Worm (Caenorhabditis elegans) whole organism, late embryonic: Measurements from ENCODE around the gene srj-22.
A peak's percentile ranks its signal among the peaks of the same experiment; 100 is the strongest.

Experiments used
- C38D4.7 ChIP-seq: fragments of 200-800 bp; sonication (Bioruptor generic); optimal IDR thresholded peaks from 2 replicates; lab custom pipeline; 2018; ENCODE audit warnings: mild to moderate bottlenecking, missing genetic modification characterization, moderate library complexity, missing compliant biosample characterization
- F13H6.1 ChIP-seq: sonication (generic microtip); optimal IDR thresholded peaks from 2 replicates; lab custom pipeline; 2016; ENCODE audit warnings: missing genetic modification characterization, missing compliant biosample characterization
- K02D7.2 ChIP-seq: sonication (generic microtip); optimal IDR thresholded peaks from 2 replicates; lab custom pipeline; 2017; ENCODE audit warnings: mild to moderate bottlenecking, missing genetic modification characterization, missing compliant biosample characterization
- ahr-1 ChIP-seq: sonication (generic microtip); optimal IDR thresholded peaks from 2 replicates; lab custom pipeline; 2016; ENCODE audit warnings: missing genetic modification characterization, missing compliant biosample characterization
- ceh-18 ChIP-seq: sonication (generic microtip); optimal IDR thresholded peaks from 2 replicates; lab custom pipeline; 2016; ENCODE audit warnings: missing genetic modification characterization, missing compliant biosample characterization
- ceh-22 ChIP-seq: sonication (generic microtip); optimal IDR thresholded peaks from 2 replicates; lab custom pipeline; 2017; ENCODE audit warnings: missing biosample characterization, missing genetic modification characterization
- ceh-31 ChIP-seq: sonication (generic microtip); optimal IDR thresholded peaks from 2 replicates; lab custom pipeline; 2016; ENCODE audit warnings: missing genetic modification characterization, missing compliant biosample characterization
- ceh-45 ChIP-seq: fragments of 200-800 bp; sonication (Bioruptor generic); IDR thresholded peaks from 2 replicates; pipeline ENCODE4 v1.3.6; 2022; ENCODE audit warnings: missing genetic modification reagents, missing genetic modification characterization, missing compliant biosample characterization
- ceh-9 ChIP-seq: sonication (generic microtip); optimal IDR thresholded peaks from 2 replicates; lab custom pipeline; 2016; ENCODE audit warnings: mild to moderate bottlenecking, missing genetic modification characterization, inconsistent platforms, missing compliant biosample characterization
- che-1 ChIP-seq: sonication (generic microtip); optimal IDR thresholded peaks from 2 replicates; lab custom pipeline; 2016; ENCODE audit warnings: mild to moderate bottlenecking, missing genetic modification characterization, missing compliant biosample characterization
- dmd-4 ChIP-seq: sonication (generic microtip); optimal IDR thresholded peaks from 2 replicates; lab custom pipeline; 2016; ENCODE audit warnings: borderline replicate concordance, missing genetic modification characterization, missing compliant biosample characterization
- dve-1 ChIP-seq: sonication (generic microtip); optimal IDR thresholded peaks from 2 replicates; lab custom pipeline; 2017; ENCODE audit warnings: antibody characterized with exemption, mild to moderate bottlenecking, missing genetic modification characterization, missing compliant biosample characterization
- elt-2 ChIP-seq: sonication (generic microtip); optimal IDR thresholded peaks from 2 replicates; lab custom pipeline; 2016; ENCODE audit warnings: missing genetic modification reagents, missing genetic modification characterization, missing compliant biosample characterization
- ets-4 ChIP-seq: sonication (generic microtip); optimal IDR thresholded peaks from 2 replicates; lab custom pipeline; 2016; ENCODE audit warnings: missing genetic modification characterization, missing compliant biosample characterization
- eyg-1 ChIP-seq: sonication (generic microtip); optimal IDR thresholded peaks from 2 replicates; lab custom pipeline; 2016; ENCODE audit warnings: missing genotype, missing genetic modification characterization, missing compliant biosample characterization
- fkh-10 ChIP-seq: fragments of 150-350 bp; optimal IDR thresholded peaks from 2 replicates; lab custom pipeline; 2014; ENCODE audit warnings: missing biosample characterization, missing genetic modification reagents, missing genetic modification characterization
- fkh-6 ChIP-seq: sonication (generic microtip); optimal IDR thresholded peaks from 2 replicates; lab custom pipeline; 2016; ENCODE audit warnings: missing genetic modification characterization, missing compliant biosample characterization
- hlh-15 ChIP-seq: sonication (generic microtip); optimal IDR thresholded peaks from 2 replicates; lab custom pipeline; 2016; ENCODE audit warnings: missing genetic modification characterization, missing compliant biosample characterization
- hlh-30 ChIP-seq: sonication (generic microtip); optimal IDR thresholded peaks from 2 replicates; lab custom pipeline; 2017; ENCODE audit warnings: antibody characterized with exemption, missing genetic modification characterization, missing compliant biosample characterization; ENCODE audit not compliant: insufficient read depth
- hlh-6 ChIP-seq: sonication (generic microtip); optimal IDR thresholded peaks from 2 replicates; lab custom pipeline; 2016; ENCODE audit warnings: missing genotype, missing genetic modification characterization, missing compliant biosample characterization
- hlh-8 ChIP-seq: sonication (generic microtip); optimal IDR thresholded peaks from 2 replicates; lab custom pipeline; 2016; ENCODE audit warnings: missing genotype, missing genetic modification characterization, missing compliant biosample characterization
- lim-6 ChIP-seq: sonication (generic microtip); optimal IDR thresholded peaks from 2 replicates; lab custom pipeline; 2016; ENCODE audit warnings: missing genetic modification characterization, missing compliant biosample characterization
- madf-2 ChIP-seq: sonication (generic microtip); optimal IDR thresholded peaks from 2 replicates; lab custom pipeline; 2017; ENCODE audit warnings: missing genetic modification characterization, missing compliant biosample characterization
- nfya-1 ChIP-seq: sonication (generic microtip); optimal IDR thresholded peaks from 2 replicates; lab custom pipeline; 2017; ENCODE audit warnings: missing genetic modification characterization, mild to moderate bottlenecking, missing compliant biosample characterization, antibody characterized with exemption, moderate library complexity
- odd-2 ChIP-seq: sonication (generic microtip); optimal IDR thresholded peaks from 2 replicates; lab custom pipeline; 2017; ENCODE audit warnings: antibody characterized with exemption, mild to moderate bottlenecking, missing genetic modification characterization, missing compliant biosample characterization
- pag-3 ChIP-seq: sonication (generic microtip); optimal IDR thresholded peaks from 2 replicates; lab custom pipeline; 2016; ENCODE audit warnings: missing compliant biosample characterization, missing genetic modification characterization, borderline replicate concordance
- pat-9 ChIP-seq: fragments of 200-800 bp; sonication (Bioruptor generic); optimal IDR thresholded peaks from 2 replicates; lab custom pipeline; 2018; ENCODE audit warnings: mild to moderate bottlenecking, missing genetic modification characterization, moderate library complexity, missing compliant biosample characterization
- pax-1 ChIP-seq: fragments of 150-350 bp; optimal IDR thresholded peaks from 2 replicates; lab custom pipeline; 2014; ENCODE audit warnings: missing biosample characterization, missing genetic modification characterization
- pha-2 ChIP-seq: sonication (generic microtip); optimal IDR thresholded peaks from 2 replicates; lab custom pipeline; 2017; ENCODE audit warnings: mild to moderate bottlenecking, missing genetic modification characterization, missing compliant biosample characterization
- ref-2 ChIP-seq: sonication (generic microtip); optimal IDR thresholded peaks from 2 replicates; lab custom pipeline; 2016; ENCODE audit warnings: missing genetic modification characterization, missing compliant biosample characterization
- rnt-1 ChIP-seq: sonication (generic microtip); optimal IDR thresholded peaks from 2 replicates; lab custom pipeline; 2016; ENCODE audit warnings: missing genetic modification characterization, missing compliant biosample characterization
- sox-2 ChIP-seq: fragments of 200-800 bp; sonication (Bioruptor generic); IDR thresholded peaks from 2 replicates; pipeline ENCODE4 v1.3.6; 2022; ENCODE audit warnings: missing genetic modification reagents, missing genetic modification characterization, missing compliant biosample characterization
- sox-4 ChIP-seq: sonication (generic microtip); optimal IDR thresholded peaks from 2 replicates; lab custom pipeline; 2017; ENCODE audit warnings: mild to moderate bottlenecking, missing genetic modification characterization, inconsistent platforms, missing compliant biosample characterization
- unc-3 ChIP-seq, 2 experiments: fragments of 200-800 bp in 1 of 2; sonication (Bioruptor generic) in 1 of 2; sonication (generic microtip) in 1 of 2; conservative IDR thresholded peaks in 1 of 2; optimal IDR thresholded peaks in 1 of 2; 2 replicates each; pipeline versions ENCODE4 v1.3.6 to Lab custom; 2016 to 2022; ENCODE audit warnings: missing compliant biosample characterization in 2 of 2, missing genetic modification characterization in 2 of 2, missing genetic modification reagents in 1 of 2
- unc-42 ChIP-seq: sonication (generic microtip); optimal IDR thresholded peaks from 2 replicates; lab custom pipeline; 2016; ENCODE audit warnings: missing genotype, missing genetic modification characterization, missing compliant biosample characterization
- ztf-16 ChIP-seq: sonication (generic microtip); optimal IDR thresholded peaks from 2 replicates; lab custom pipeline; 2017; ENCODE audit warnings: missing genetic modification characterization, missing compliant biosample characterization

The srj-22 gene

ce11 chrV:10743649-10744048 is at the start of gene srj-22:
srj-22 (minus strand) TSS chrV:10743749.
- TF ChIP-seq sox-4 (tag; lab: Kevin White, UChicago) (no peak), K02D7.2 (tag; lab: Kevin White, UChicago) (no peak), nfya-1 (tag; lab: Kevin White, UChicago) (no peak), ceh-31 (tag; lab: Kevin White, UChicago) (no peak), hlh-15 (no peak), fkh-6 (tag; lab: Kevin White, UChicago) (no peak), eyg-1 (tag; lab: Kevin White, UChicago) (no peak), madf-2 (tag; lab: Kevin White, UChicago) (no peak), odd-2 (no peak), pat-9 (tag; lab: Kevin White, UChicago) (no peak), hlh-8 (no peak), lim-6 (tag; lab: Kevin White, UChicago) (no peak), unc-3 (GFP tag; conservative IDR thresholded peaks at IDR 0.05; lab: Robert Waterston, UW) (no peak), unc-3 (tag; optimal IDR thresholded peaks at IDR 0.05; lab: Kevin White, UChicago) (no peak), ceh-18 (tag; lab: Kevin White, UChicago) (no peak), unc-42 (tag; lab: Kevin White, UChicago) (no peak)

DNA sequence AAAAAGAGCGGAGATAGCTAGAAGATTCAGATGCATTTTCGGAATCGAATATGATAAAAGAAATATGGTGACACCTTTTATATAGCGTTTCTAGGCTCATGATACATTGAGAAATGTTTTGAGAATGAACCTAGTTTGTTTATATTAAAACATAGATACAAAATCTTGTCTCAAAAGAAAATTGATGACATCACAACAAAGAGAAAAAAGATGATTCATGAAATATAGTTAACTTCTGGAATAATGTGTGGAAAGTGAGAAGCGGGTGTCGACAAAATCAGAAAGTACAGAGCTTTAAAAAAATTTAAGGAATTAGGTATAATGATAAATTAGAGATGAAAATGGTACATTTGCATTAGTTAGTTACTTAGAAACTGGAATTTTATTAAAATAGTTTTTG is 49.2 kb upstream of the srj-22 start, which contains the start of gene D1054.10:
Gene D1054.10, minus strand, starts transcription at position 101 of the 400 bp plus-strand sequence.
- TF ChIP-seq sox-2 (GFP tag; lab: Robert Waterston, UW) (no peak), unc-42 (tag; lab: Kevin White, UChicago) (no peak), F13H6.1 (tag; lab: Kevin White, UChicago) (no peak), fkh-10 (GFP tag; lab: Kevin White, UChicago) (no peak), ceh-9 (tag; lab: Kevin White, UChicago) (no peak), C38D4.7 (no peak), hlh-6 (tag; lab: Kevin White, UChicago) (no peak), dmd-4 (tag; lab: Kevin White, UChicago) (no peak), pax-1 (tag; lab: Kevin White, UChicago) (no peak), fkh-6 (tag; lab: Kevin White, UChicago) (no peak), eyg-1 (tag; lab: Kevin White, UChicago) (no peak), ztf-16 (tag; lab: Kevin White, UChicago) (no peak), che-1 (tag; lab: Kevin White, UChicago) (no peak), hlh-15 (no peak), ceh-45 (GFP tag; lab: Robert Waterston, UW) (no peak), pha-2 (no peak), ceh-22 (tag; lab: Kevin White, UChicago) (no peak), pag-3 (tag; lab: Kevin White, UChicago) (no peak), ref-2 (tag; lab: Kevin White, UChicago) (no peak)

DNA sequence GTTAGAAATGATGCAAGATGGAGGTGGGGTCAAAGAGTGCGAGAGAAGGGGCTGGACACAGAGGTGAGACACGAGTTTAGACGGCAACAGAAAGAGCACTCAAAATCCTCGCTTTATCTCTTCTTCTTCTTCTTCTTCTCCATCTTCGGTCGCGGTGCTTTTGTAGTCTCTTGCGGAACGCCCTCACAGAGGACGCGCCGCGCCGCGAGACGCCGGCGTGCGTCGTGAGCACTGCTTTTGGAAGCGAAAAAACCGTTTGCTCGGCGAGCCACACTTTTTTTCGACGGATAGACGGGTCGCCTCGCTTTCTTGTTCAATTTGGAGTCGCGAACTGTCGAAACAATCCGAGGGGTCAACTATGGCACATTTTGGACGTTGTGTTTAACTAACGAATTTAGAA is 47.4 kb upstream of the srj-22 start, which contains the start of gene D1054.9:
Gene D1054.9, minus strand, starts transcription at position 137 of the 400 bp plus-strand sequence.
- TF ChIP-seq C38D4.7: no peak
- no peak for TF ChIP-seq odd-2
- no peak for TF ChIP-seq fkh-10 (GFP tag; lab: Kevin White, UChicago)

DNA sequence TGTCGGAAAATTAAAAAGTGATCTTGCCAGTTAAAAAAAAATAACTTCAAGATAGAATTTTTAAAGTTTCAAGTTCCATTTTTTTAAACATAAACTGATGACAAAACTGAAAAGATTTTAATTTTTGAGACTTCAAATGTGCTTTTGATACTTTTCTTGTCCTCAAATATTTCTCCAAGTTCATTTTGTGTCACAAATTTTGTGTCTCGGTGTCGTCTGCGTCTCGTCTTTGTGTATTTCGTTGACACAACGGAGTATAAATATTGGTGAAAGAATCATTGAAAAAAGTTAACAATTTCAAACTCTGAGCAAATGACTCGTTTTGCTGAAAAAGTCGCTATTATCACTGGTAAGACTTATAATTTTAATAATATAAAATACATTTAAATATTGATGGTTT is 40.5 kb upstream of the srj-22 start, which contains the start of gene D1054.8:
Gene D1054.8, plus strand, starts transcription at position 301 of the 400 bp plus-strand sequence.
- TF ChIP-seq odd-2 (no peak), F13H6.1 (tag; lab: Kevin White, UChicago) (no peak), dmd-4 (tag; lab: Kevin White, UChicago) (no peak), rnt-1 (tag; lab: Kevin White, UChicago) (no peak), ahr-1 (tag; lab: Kevin White, UChicago) (no peak)

DNA sequence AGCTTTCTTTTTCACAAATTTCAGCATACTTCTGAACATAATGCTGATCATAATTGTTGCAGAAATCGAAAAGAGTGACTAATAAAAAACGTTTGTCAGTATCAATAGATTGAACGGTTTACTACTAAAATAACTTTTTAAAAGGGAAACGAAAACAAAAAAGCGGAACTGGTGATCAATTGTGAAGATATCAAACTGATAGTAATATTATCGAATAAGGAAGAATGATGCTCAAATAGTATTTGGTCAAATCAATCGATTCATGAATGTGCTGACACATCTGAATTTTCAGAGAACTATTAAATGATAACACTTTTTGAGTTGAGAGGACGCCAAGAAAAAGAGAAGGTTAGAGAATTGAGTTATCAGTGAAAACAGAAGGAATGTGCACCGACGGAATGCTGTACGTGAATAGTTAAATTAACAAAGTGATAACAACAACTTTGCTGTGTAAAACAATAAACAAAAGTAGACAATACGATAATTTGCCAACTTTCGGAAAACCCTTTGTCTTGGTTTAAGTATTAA is 33.0 kb upstream of the srj-22 start, which contains the start of gene D1054.5:
Gene D1054.5, minus strand, starts transcription at position 51 of the 528 bp plus-strand sequence.
- TF ChIP-seq dve-1 (tag; lab: Kevin White, UChicago): no peak
- no peak for TF ChIP-seq ets-4
- peak; percentile 56 for TF ChIP-seq elt-2 (tag; lab: Kevin White, UChicago)
- no peak for TF ChIP-seq che-1 (tag; lab: Kevin White, UChicago)
- TF ChIP-seq hlh-30 (tag; lab: Kevin White, UChicago): no peak
- TF ChIP-seq, all 69 proteins: peak for 1
